Fruit fly (Drosophila melanogaster): ENCODE measurements around the gene dre4.

- TF ChIP-seq CG12768 (GFP tag; optimal IDR thresholded peaks at IDR 0.05): no peak
- peak; percentile 7 for TF ChIP-seq Mnt (GFP tag; optimal IDR thresholded peaks at IDR 0.05)
- TF ChIP-seq cic (GFP tag; optimal IDR thresholded peaks at IDR 0.05): no peak
- TF ChIP-seq CG1620 (GFP tag; optimal IDR thresholded peaks at IDR 0.05): no peak
- TF ChIP-seq CG11617 (GFP tag; optimal IDR thresholded peaks at IDR 0.05): no peak
These were observed 8.5 kb upstream of the dre4 start, which contains the start of gene Aprt for dm6 chr3L:1884652-1885051.
